Worm (Caenorhabditis elegans) whole organism, early embryonic: Measurements from ENCODE around the gene srd-69.

Source experiments
- B0310.2 ChIP-seq: sonication (generic microtip); optimal IDR thresholded peaks from 2 replicates; lab custom pipeline; 2016; ENCODE audit warnings: mild to moderate bottlenecking, missing genetic modification characterization, missing compliant biosample characterization
- F13C5.2 ChIP-seq: sonication (generic microtip); optimal IDR thresholded peaks from 2 replicates; lab custom pipeline; 2017; ENCODE audit warnings: mild to moderate bottlenecking, missing genetic modification characterization, inconsistent platforms, missing compliant biosample characterization
- aly-1 ChIP-seq: sonication (generic microtip); optimal IDR thresholded peaks from 2 replicates; lab custom pipeline; 2016; ENCODE audit warnings: missing genetic modification characterization, missing compliant biosample characterization
- ama-1 ChIP-seq: fragments of 150-350 bp; optimal IDR thresholded peaks from 2 replicates; lab custom pipeline; 2014
- ceh-36 ChIP-seq: sonication (generic microtip); optimal IDR thresholded peaks from 2 replicates; lab custom pipeline; 2016; ENCODE audit warnings: missing genetic modification characterization, inconsistent platforms, missing compliant biosample characterization
- ets-7 ChIP-seq: sonication (generic microtip); optimal IDR thresholded peaks from 2 replicates; lab custom pipeline; 2016; ENCODE audit warnings: missing genotype, missing genetic modification characterization, missing compliant biosample characterization
- flt-1 ChIP-seq: fragments of 200-800 bp; sonication (Bioruptor generic); IDR thresholded peaks from 2 replicates; pipeline ENCODE4 v1.3.6; 2022; ENCODE audit warnings: missing genetic modification characterization, missing compliant biosample characterization
- hmbx-1 ChIP-seq: sonication (generic microtip); optimal IDR thresholded peaks from 2 replicates; lab custom pipeline; 2016; ENCODE audit warnings: mild to moderate bottlenecking, missing genetic modification characterization, missing compliant biosample characterization
- hmg-4 ChIP-seq: fragments of 200-800 bp; sonication (Bioruptor generic); optimal IDR thresholded peaks from 2 replicates; lab custom pipeline; 2018; ENCODE audit warnings: mild to moderate bottlenecking, missing genetic modification characterization, missing compliant biosample characterization
- hnd-1 ChIP-seq: sonication (generic microtip); optimal IDR thresholded peaks from 2 replicates; lab custom pipeline; 2016; ENCODE audit warnings: missing genetic modification characterization, missing compliant biosample characterization
- pes-1 ChIP-seq: fragments of 200-800 bp; sonication (Bioruptor generic); IDR thresholded peaks from 2 replicates; pipeline ENCODE4 v1.3.6; 2022; ENCODE audit warnings: missing genetic modification reagents, missing genetic modification characterization, missing compliant biosample characterization
- sea-1 ChIP-seq: fragments of 200-800 bp; sonication (Bioruptor generic); conservative IDR thresholded peaks from 2 replicates; pipeline ENCODE4 v1.3.6; 2022; ENCODE audit warnings: missing genetic modification characterization, missing compliant biosample characterization
- tbx-37 ChIP-seq: fragments of 200-800 bp; sonication (Bioruptor generic); conservative IDR thresholded peaks from 2 replicates; pipeline ENCODE4 v1.3.6; 2022; ENCODE audit warnings: missing genetic modification reagents, missing genetic modification characterization, missing compliant biosample characterization
- tra-4 ChIP-seq: sonication (generic microtip); optimal IDR thresholded peaks from 2 replicates; lab custom pipeline; 2017; ENCODE audit warnings: missing genetic modification characterization, missing compliant biosample characterization

- TF ChIP-seq ama-1 (lab: Kevin White, UChicago) = no peak
- no peak for TF ChIP-seq hmbx-1 (tag; lab: Kevin White, UChicago)
- no peak for TF ChIP-seq B0310.2 (tag; lab: Kevin White, UChicago)
- TF ChIP-seq F13C5.2 = no peak
- no peak for TF ChIP-seq flt-1
- TF ChIP-seq hmg-4 = no peak
- no peak for TF ChIP-seq ets-7 (tag; lab: Kevin White, UChicago)
- no peak for TF ChIP-seq aly-1 (tag; lab: Kevin White, UChicago)
- no peak for TF ChIP-seq ceh-36 (tag; lab: Kevin White, UChicago)
- TF ChIP-seq tra-4 (tag; lab: Kevin White, UChicago) = no peak
- no peak for TF ChIP-seq sea-1 (GFP tag; lab: Robert Waterston, UW)
- TF ChIP-seq pes-1 (GFP tag; lab: Robert Waterston, UW) = no peak
- TF ChIP-seq hnd-1 = no peak
- TF ChIP-seq tbx-37 (GFP tag; lab: Robert Waterston, UW) = no peak
Measured at ce11 chrIII:2349956-2350355, 12.8 kb upstream of the srd-69 start.
